Worm (Caenorhabditis elegans) whole organism, L3 larva: Measurements from ENCODE around the gene piit-1.

Source experiments
- pha-4 ChIP-seq: fragments of 150-350 bp; optimal IDR thresholded peaks from 2 replicates; lab custom pipeline; 2014; ENCODE audit warnings: missing biosample characterization, missing genetic modification reagents, missing genetic modification characterization
- unc-39 ChIP-seq: sonication (generic microtip); optimal IDR thresholded peaks from 4 replicates; lab custom pipeline; 2017; ENCODE audit warnings: missing biosample characterization, missing genetic modification characterization

DNA sequence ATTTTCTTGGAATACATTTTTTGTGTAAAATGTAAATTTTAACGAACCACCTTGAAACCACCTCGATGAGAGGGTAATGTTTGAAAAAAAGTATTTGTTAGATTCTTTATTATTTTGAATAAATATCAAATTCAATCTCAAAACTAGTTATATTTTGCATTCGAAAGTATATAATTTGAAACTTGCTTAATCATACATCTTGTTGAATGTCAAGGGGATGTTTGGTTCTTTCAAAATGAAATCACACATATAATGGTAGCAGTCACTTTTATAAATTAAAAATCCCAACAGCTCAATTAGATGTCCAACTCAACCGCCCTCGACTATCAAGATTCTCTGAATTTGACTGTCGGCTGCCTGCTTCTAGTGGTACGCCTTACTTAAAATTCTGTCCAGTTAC, 45.4 kb downstream of the piit-1 start, which contains the start of gene srx-87:
- no peak for TF ChIP-seq unc-39 (tag; lab: Kevin White, UChicago)
- no peak for TF ChIP-seq pha-4 (tag; lab: Kevin White, UChicago)
